Worm (Caenorhabditis elegans): ENCODE data around the gene T10D4.1.

The T10D4.1 gene

DNA sequence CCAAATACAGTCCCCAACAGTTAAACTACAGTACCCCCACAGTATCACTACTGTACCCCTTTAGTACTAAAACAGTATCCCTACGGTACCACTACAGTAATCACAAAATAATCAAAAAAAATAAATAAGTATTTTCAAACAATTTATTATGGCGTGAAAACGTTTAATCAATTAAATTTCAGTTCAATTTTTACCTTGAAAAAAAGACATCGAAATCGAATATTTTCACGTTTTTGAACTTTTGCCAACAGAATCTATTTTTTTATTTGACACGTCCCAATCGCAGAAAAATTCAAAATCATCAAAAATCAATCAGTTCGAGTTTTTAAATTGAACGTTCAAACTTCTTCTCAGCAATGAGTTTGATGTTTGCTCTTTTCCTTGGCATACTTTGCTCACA, 36.0 kb upstream of the T10D4.1 start, which contains the start of gene clec-123:
TSS of gene clec-123 (plus strand) at position 301 of the 400 bp plus-strand sequence.
- TF ChIP-seq ceh-45 (GFP tag; IDR thresholded peaks at IDR 0.05), result no peak
- TF ChIP-seq ceh-30 (tag; optimal IDR thresholded peaks at IDR 0.05), result no peak
- no peak for TF ChIP-seq npax-4 (tag; optimal IDR thresholded peaks at IDR 0.05)
- TF ChIP-seq ahr-1 (tag; optimal IDR thresholded peaks at IDR 0.05), result no peak
- TF ChIP-seq pat-9 (tag; optimal IDR thresholded peaks at IDR 0.05), result no peak
- no peak for TF ChIP-seq eyg-1 (tag; optimal IDR thresholded peaks at IDR 0.05)
- no peak for TF ChIP-seq Y22D7AL.16 (tag; optimal IDR thresholded peaks at IDR 0.05)
- no peak for TF ChIP-seq ceh-34 (tag; optimal IDR thresholded peaks at IDR 0.05)
- TF ChIP-seq nfya-1 (tag; optimal IDR thresholded peaks at IDR 0.05), result no peak
- TF ChIP-seq ceh-18 (tag; optimal IDR thresholded peaks at IDR 0.05), result no peak
- TF ChIP-seq sdc-2 (tag; optimal IDR thresholded peaks at IDR 0.05), result no peak
- no peak for TF ChIP-seq ama-1 (optimal IDR thresholded peaks at IDR 0.05)

DNA sequence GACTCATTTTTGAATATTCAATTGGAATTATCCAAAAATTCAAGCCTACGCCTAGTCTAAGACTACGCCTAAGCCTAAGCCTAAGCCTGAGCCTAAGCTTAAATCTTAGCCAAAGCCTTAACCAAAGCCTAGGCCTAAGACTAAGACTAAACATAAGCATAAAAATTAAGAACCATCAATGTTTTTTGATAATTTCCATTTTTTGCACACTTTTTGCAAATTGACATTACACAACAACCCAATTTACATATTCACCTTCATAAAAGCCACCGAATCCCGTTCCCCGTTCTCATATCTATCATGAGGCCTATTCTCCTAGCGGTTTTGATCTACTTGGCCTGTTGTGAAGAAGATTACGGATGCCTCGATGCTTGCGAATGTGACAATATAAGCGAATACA, 32.5 kb upstream of the T10D4.1 start, which contains the start of gene T10D4.7:
TSS of gene T10D4.7 (plus strand) at position 301 of the 400 bp plus-strand sequence.
- no peak for TF ChIP-seq ets-4 (tag; optimal IDR thresholded peaks at IDR 0.05)
- no peak for TF ChIP-seq ceh-30 (tag; optimal IDR thresholded peaks at IDR 0.05)
- no peak for TF ChIP-seq ceh-45 (GFP tag; IDR thresholded peaks at IDR 0.05)
- TF ChIP-seq C38D4.7 (GFP tag; optimal IDR thresholded peaks at IDR 0.05), result no peak
- no peak for TF ChIP-seq pha-2 (tag; optimal IDR thresholded peaks at IDR 0.05)
- TF ChIP-seq ceh-31 (tag; optimal IDR thresholded peaks at IDR 0.05), result no peak
- TF ChIP-seq pros-1 (tag; optimal IDR thresholded peaks at IDR 0.05), result no peak
- TF ChIP-seq fax-1 (tag; optimal IDR thresholded peaks at IDR 0.05), result no peak
- TF ChIP-seq elt-4 (tag; optimal IDR thresholded peaks at IDR 0.05), result no peak
- no peak for TF ChIP-seq eyg-1 (tag; optimal IDR thresholded peaks at IDR 0.05)
- TF ChIP-seq ceh-24 (tag; optimal IDR thresholded peaks at IDR 0.05), result no peak

DNA sequence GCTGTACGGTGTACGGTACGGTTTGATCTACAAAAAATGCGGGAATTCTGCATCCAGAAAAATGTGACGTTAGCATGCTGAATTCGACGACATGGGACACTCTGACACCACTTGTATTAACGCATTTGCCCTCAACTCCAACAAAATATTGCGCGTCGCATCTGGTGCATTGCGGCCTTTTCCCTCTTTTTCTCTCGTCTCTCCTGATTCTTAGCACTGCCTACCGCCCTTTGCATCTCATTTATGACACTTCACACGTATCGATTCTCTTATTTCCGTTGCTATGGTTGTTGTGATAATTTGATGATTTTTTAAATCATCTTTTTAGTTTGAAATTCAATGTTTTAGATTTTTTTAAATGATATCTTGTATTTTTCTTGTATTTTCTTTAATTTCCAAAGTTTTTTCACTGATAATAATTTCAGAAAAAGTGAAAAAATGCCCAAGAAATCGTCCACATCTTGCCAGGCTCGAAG, 31.0 kb upstream of the T10D4.1 start, which contains the start of gene T10D4.6:
TSS of gene T10D4.6 (plus strand) at position 426 of the 476 bp plus-strand sequence.
- peak; percentile 71 for TF ChIP-seq ceh-48 (tag; optimal IDR thresholded peaks at IDR 0.05)
- TF ChIP-seq npax-4 (tag; optimal IDR thresholded peaks at IDR 0.05), result no peak
- TF ChIP-seq ceh-31 (tag; optimal IDR thresholded peaks at IDR 0.05), result peak; percentile 27
- peak; percentile 42 for TF ChIP-seq nfya-1 (tag; optimal IDR thresholded peaks at IDR 0.05)
- no peak for TF ChIP-seq unc-86 (tag; optimal IDR thresholded peaks at IDR 0.05)
- TF ChIP-seq ceh-34 (tag; optimal IDR thresholded peaks at IDR 0.05), result peak; percentile 40
- TF ChIP-seq mec-3 (tag; optimal IDR thresholded peaks at IDR 0.05; ENCODE audit: borderline replicate concordance), result no peak
- TF ChIP-seq ztf-16 (tag; optimal IDR thresholded peaks at IDR 0.05), result no peak
- TF ChIP-seq ceh-2 (tag; optimal IDR thresholded peaks at IDR 0.05), result peak; percentile 0
- TF ChIP-seq tbx-2 (tag; optimal IDR thresholded peaks at IDR 0.05), result peak; percentile 70
- peak; percentile 34 for TF ChIP-seq unc-42 (tag; optimal IDR thresholded peaks at IDR 0.05)

ce11 chrII:3123206-3123605, 26.7 kb upstream of the T10D4.1 start, which contains the start of gene srh-71:
Gene srh-71 (plus strand): TSS chrII:3123506.
- TF ChIP-seq ceh-19 (GFP tag; optimal IDR thresholded peaks at IDR 0.05), result no peak
- TF ChIP-seq T23F11.4 (GFP tag; optimal IDR thresholded peaks at IDR 0.05), result no peak
- TF ChIP-seq nhr-11 (tag; optimal IDR thresholded peaks at IDR 0.05), result no peak
- no peak for TF ChIP-seq madf-2 (tag; optimal IDR thresholded peaks at IDR 0.05)
- TF ChIP-seq ceh-2 (tag; optimal IDR thresholded peaks at IDR 0.05), result no peak
- no peak for TF ChIP-seq pax-1 (tag; optimal IDR thresholded peaks at IDR 0.05)
- no peak for TF ChIP-seq ztf-16 (tag; optimal IDR thresholded peaks at IDR 0.05)
- no peak for TF ChIP-seq dmd-4 (tag; optimal IDR thresholded peaks at IDR 0.05; ENCODE audit: borderline replicate concordance)
- TF ChIP-seq hlh-15 (tag; optimal IDR thresholded peaks at IDR 0.05), result no peak

- no peak for TF ChIP-seq unc-86 (tag; optimal IDR thresholded peaks at IDR 0.05)
- no peak for TF ChIP-seq Y22D7AL.16 (tag; optimal IDR thresholded peaks at IDR 0.05)
- TF ChIP-seq pat-9 (tag; optimal IDR thresholded peaks at IDR 0.05), result no peak
- TF ChIP-seq fkh-10 (GFP tag; optimal IDR thresholded peaks at IDR 0.05), result no peak
Measured at ce11 chrII:3126341-3126740, 23.6 kb upstream of the T10D4.1 start, which contains the start of gene ins-19. Gene ins-19 (minus strand): TSS chrII:3126441.
